Worm (Caenorhabditis elegans) whole organism, midembryonic: ENCODE data around the gene timp-1.

Experiments
- T22C8.4 ChIP-seq: fragments of 200-800 bp; sonication (Bioruptor generic); IDR thresholded peaks from 2 replicates; pipeline ENCODE4 v1.3.6; 2022; ENCODE audit warnings: missing genetic modification characterization, missing compliant biosample characterization
- cog-1 ChIP-seq: sonication (generic microtip); optimal IDR thresholded peaks from 2 replicates; lab custom pipeline; 2016; ENCODE audit warnings: missing genetic modification characterization, missing compliant biosample characterization
- flt-1 ChIP-seq: fragments of 200-800 bp; sonication (Bioruptor generic); IDR thresholded peaks from 2 replicates; pipeline ENCODE4 v1.3.6; 2022; ENCODE audit warnings: missing genetic modification characterization, missing compliant biosample characterization
- klf-2 ChIP-seq: fragments of 200-800 bp; sonication (Bioruptor generic); conservative IDR thresholded peaks from 2 replicates; pipeline ENCODE4 v1.3.6; 2022; ENCODE audit warnings: missing genetic modification reagents, missing genetic modification characterization, missing compliant biosample characterization
- med-1 ChIP-seq: sonication (generic microtip); optimal IDR thresholded peaks from 2 replicates; lab custom pipeline; 2017; ENCODE audit warnings: missing genetic modification characterization, mild to moderate bottlenecking, missing compliant biosample characterization, antibody characterized with exemption, missing genetic modification reagents; ENCODE audit not compliant: insufficient read depth
- ref-1 ChIP-seq: fragments of 200-800 bp; sonication (Bioruptor generic); conservative IDR thresholded peaks from 2 replicates; pipeline ENCODE4 v1.3.6; 2022; ENCODE audit warnings: missing genetic modification reagents, missing genetic modification characterization, missing compliant biosample characterization
- tab-1 ChIP-seq: fragments of 200-800 bp; sonication (Bioruptor generic); IDR thresholded peaks from 2 replicates; pipeline ENCODE4 v1.3.6; 2022; ENCODE audit warnings: missing genetic modification characterization, missing compliant biosample characterization
- ztf-23 ChIP-seq: fragments of 200-800 bp; sonication (Bioruptor generic); IDR thresholded peaks from 2 replicates; pipeline ENCODE4 v1.3.6; 2022; ENCODE audit warnings: missing genetic modification reagents, missing genetic modification characterization, missing compliant biosample characterization
- ztf-29 ChIP-seq: fragments of 200-800 bp; sonication (Bioruptor generic); IDR thresholded peaks from 2 replicates; pipeline ENCODE4 v1.3.6; 2022; ENCODE audit warnings: missing genetic modification reagents, missing genetic modification characterization, missing compliant biosample characterization

- TF ChIP-seq cog-1 (no peak), ztf-29 (no peak), flt-1 (GFP tag; lab: Robert Waterston, UW) (no peak), klf-2 (GFP tag; lab: Robert Waterston, UW) (no peak), med-1 (GFP tag; lab: Kevin White, UChicago) (no peak), tab-1 (GFP tag; lab: Robert Waterston, UW) (no peak), ztf-23 (GFP tag; lab: Robert Waterston, UW) (no peak), ref-1 (GFP tag; lab: Robert Waterston, UW) (no peak), T22C8.4 (GFP tag; lab: Robert Waterston, UW) (no peak)
Measured at ce11 chrV:8245457-8245856, 38.4 kb downstream of the timp-1 start, which contains the start of gene C16D9.5.
